Fruit fly (Drosophila melanogaster) whole organism, embryonic: Measurements from ENCODE around the gene alpha-Spec.

Source experiments
- Abd-B ChIP-seq: fragments of 200-800 bp; sonication (Bioruptor generic); optimal IDR thresholded peaks from 2 replicates; lab custom pipeline; 2018; ENCODE audit warnings: missing biosample characterization, mild to moderate bottlenecking, missing genetic modification characterization, moderate library complexity
- Ada2b ChIP-seq: fragments of 200-800 bp; sonication (Bioruptor generic); IDR thresholded peaks from 2 replicates; pipeline ENCODE4 v1.3.6; 2022; ENCODE audit warnings: missing biosample characterization, missing genetic modification characterization
- Aef1 ChIP-seq: fragments of 200-800 bp; sonication (Bioruptor generic); IDR thresholded peaks from 3 replicates; pipeline ENCODE4 v1.3.6; 2022; ENCODE audit warnings: missing biosample characterization, missing genetic modification characterization
- Atf6 ChIP-seq: fragments of 200-800 bp; sonication (Bioruptor generic); IDR thresholded peaks from 2 replicates; pipeline ENCODE4 v1.3.6; 2022; ENCODE audit warnings: missing biosample characterization, missing genetic modification characterization
- CG1024 ChIP-seq: fragments of 200-800 bp; sonication (Bioruptor generic); IDR thresholded peaks from 2 replicates; pipeline ENCODE4 v1.3.6; 2022; ENCODE audit warnings: missing biosample characterization, missing genetic modification characterization
- CG10431 ChIP-seq: fragments of 200-800 bp; sonication (Bioruptor generic); optimal IDR thresholded peaks from 3 replicates; lab custom pipeline; 2018; ENCODE audit warnings: missing biosample characterization, mild to moderate bottlenecking, missing genetic modification characterization
- CG10543 ChIP-seq: fragments of 200-800 bp; sonication (Bioruptor generic); optimal IDR thresholded peaks from 3 replicates; lab custom pipeline; 2017; ENCODE audit warnings: missing biosample characterization, mild to moderate bottlenecking, missing genetic modification characterization, moderate library complexity
- CG11247 ChIP-seq: fragments of 200-800 bp; sonication (Bioruptor generic); IDR thresholded peaks from 2 replicates; pipeline ENCODE4 v1.3.6; 2022; ENCODE audit warnings: missing biosample characterization, missing genetic modification characterization
- CG12219 ChIP-seq: fragments of 200-800 bp; sonication (Bioruptor generic); optimal IDR thresholded peaks from 3 replicates; lab custom pipeline; 2018; ENCODE audit warnings: missing biosample characterization, mild to moderate bottlenecking, missing genetic modification characterization
- CG15479 ChIP-seq: fragments of 200-800 bp; sonication (Bioruptor generic); optimal IDR thresholded peaks from 3 replicates; lab custom pipeline; 2019; ENCODE audit warnings: missing biosample characterization, mild to moderate bottlenecking, missing genetic modification characterization, moderate library complexity
- CG15601 ChIP-seq: fragments of 200-800 bp; sonication (Bioruptor generic); optimal IDR thresholded peaks from 3 replicates; lab custom pipeline; 2019; ENCODE audit warnings: missing biosample characterization, mild to moderate bottlenecking, missing genetic modification characterization, moderate library complexity
- CG16813 ChIP-seq: fragments of 200-800 bp; sonication (Bioruptor generic); IDR thresholded peaks from 3 replicates; pipeline ENCODE4 v1.3.6; 2022; ENCODE audit warnings: missing biosample characterization, missing genetic modification characterization; ENCODE audit not compliant: partially characterized antibody
- CG17802 ChIP-seq: fragments of 200-800 bp; sonication (Bioruptor generic); optimal IDR thresholded peaks from 2 replicates; lab custom pipeline; 2018; ENCODE audit warnings: missing biosample characterization, mild to moderate bottlenecking, missing genetic modification characterization, moderate library complexity
- CG2199 ChIP-seq: fragments of 200-800 bp; sonication (Bioruptor generic); IDR thresholded peaks from 3 replicates; pipeline ENCODE4 v1.3.6; 2022; ENCODE audit warnings: missing biosample characterization, missing genetic modification characterization
- CG2875 ChIP-seq: fragments of 200-800 bp; sonication (Bioruptor generic); optimal IDR thresholded peaks from 2 replicates; lab custom pipeline; 2017; ENCODE audit warnings: missing biosample characterization, mild to moderate bottlenecking, missing genetic modification characterization, missing genetic modification reagents
- CG4854 ChIP-seq: fragments of 200-800 bp; sonication (Bioruptor generic); optimal IDR thresholded peaks from 2 replicates; lab custom pipeline; 2016; ENCODE audit warnings: missing biosample characterization, missing genetic modification characterization, inconsistent platforms
- CG6813 ChIP-seq: fragments of 200-800 bp; sonication (Bioruptor generic); optimal IDR thresholded peaks from 2 replicates; lab custom pipeline; 2017; ENCODE audit warnings: missing biosample characterization, missing genetic modification characterization, mild to moderate bottlenecking, moderate library complexity, missing genetic modification reagents
- CG7271 ChIP-seq: fragments of 200-800 bp; sonication (Bioruptor generic); optimal IDR thresholded peaks from 2 replicates; lab custom pipeline; 2018; ENCODE audit warnings: missing biosample characterization, mild to moderate bottlenecking, missing genetic modification characterization, moderate library complexity
- CG7372 ChIP-seq: fragments of 200-800 bp; sonication (Bioruptor generic); IDR thresholded peaks from 2 replicates; pipeline ENCODE4 v1.3.6; 2022; ENCODE audit warnings: missing biosample characterization, missing genetic modification characterization
- CG8765 ChIP-seq: fragments of 200-800 bp; sonication (Bioruptor generic); IDR thresholded peaks from 2 replicates; pipeline ENCODE4 v1.3.6; 2022; ENCODE audit warnings: missing biosample characterization, missing genetic modification characterization
- CHES-1-like ChIP-seq: fragments of 200-800 bp; sonication (Bioruptor generic); optimal IDR thresholded peaks from 2 replicates; lab custom pipeline; 2016; ENCODE audit warnings: missing biosample characterization, missing genetic modification characterization
- D19A ChIP-seq: fragments of 200-800 bp; optimal IDR thresholded peaks from 3 replicates; lab custom pipeline; 2019; ENCODE audit warnings: missing biosample characterization, mild to moderate bottlenecking, missing genetic modification characterization, moderate library complexity
- Dbx ChIP-seq: fragments of 200-800 bp; sonication (Bioruptor generic); IDR thresholded peaks from 3 replicates; pipeline ENCODE4 v1.3.6; 2022; ENCODE audit warnings: missing biosample characterization, missing genetic modification characterization
- Gsc ChIP-seq: fragments of 200-800 bp; sonication (Bioruptor generic); IDR thresholded peaks from 2 replicates; pipeline ENCODE4 v1.3.6; 2022; ENCODE audit warnings: missing biosample characterization, missing genetic modification characterization
- HLH54F ChIP-seq: fragments of 200-800 bp; sonication (Bioruptor generic); optimal IDR thresholded peaks from 3 replicates; lab custom pipeline; 2016; ENCODE audit warnings: missing biosample characterization, missing genetic modification characterization
- HmgD ChIP-seq: fragments of 200-800 bp; sonication (Bioruptor generic); optimal IDR thresholded peaks from 3 replicates; lab custom pipeline; 2016; ENCODE audit warnings: missing biosample characterization, missing genetic modification characterization
- Hr78 ChIP-seq, 2 experiments: fragments of 200-800 bp in 1 of 2; fragments of >200 bp in 1 of 2; sonication (Bioruptor generic) in 1 of 2; optimal IDR thresholded peaks; 2 replicates each; lab custom pipeline; 2017 to 2019; ENCODE audit warnings: missing biosample characterization in 2 of 2, missing genetic modification characterization in 2 of 2, mild to moderate bottlenecking in 1 of 2, moderate library complexity in 1 of 2
- Jarid2 ChIP-seq: fragments of 200-800 bp; sonication (Bioruptor generic); optimal IDR thresholded peaks from 3 replicates; lab custom pipeline; 2017; ENCODE audit warnings: mild to moderate bottlenecking, missing biosample characterization, missing genetic modification reagents, missing genetic modification characterization
- MESR4 ChIP-seq: fragments of 200-800 bp; sonication (Bioruptor generic); optimal IDR thresholded peaks from 2 replicates; lab custom pipeline; 2018; ENCODE audit warnings: missing biosample characterization, mild to moderate bottlenecking, missing genetic modification characterization, moderate library complexity
- Spps ChIP-seq: fragments of 200-800 bp; sonication (Bioruptor generic); optimal IDR thresholded peaks from 2 replicates; lab custom pipeline; 2018; ENCODE audit warnings: missing biosample characterization, mild to moderate bottlenecking, missing genetic modification characterization
- ac ChIP-seq: fragments of 200-800 bp; sonication (Bioruptor generic); optimal IDR thresholded peaks from 3 replicates; lab custom pipeline; 2017; ENCODE audit warnings: missing biosample characterization, mild to moderate bottlenecking, missing genetic modification characterization
- ara ChIP-seq: fragments of 200-800 bp; sonication (Bioruptor generic); IDR thresholded peaks from 2 replicates; pipeline ENCODE4 v1.3.6; 2022; ENCODE audit warnings: missing biosample characterization, missing genetic modification characterization
- br ChIP-seq: fragments of >200 bp; optimal IDR thresholded peaks from 2 replicates; lab custom pipeline; 2017
- cg ChIP-seq: fragments of 200-800 bp; sonication (Bioruptor generic); optimal IDR thresholded peaks from 3 replicates; lab custom pipeline; 2019; ENCODE audit warnings: missing biosample characterization, mild to moderate bottlenecking, missing genetic modification characterization, moderate library complexity
- chm ChIP-seq: fragments of 200-800 bp; sonication (Bioruptor generic); IDR thresholded peaks from 2 replicates; pipeline ENCODE4 v1.3.6; 2022; ENCODE audit warnings: missing biosample characterization, missing genetic modification characterization
- ci ChIP-seq: fragments of 200-800 bp; sonication (Bioruptor generic); IDR thresholded peaks from 3 replicates; pipeline ENCODE4 v1.3.6; 2022; ENCODE audit warnings: missing biosample characterization, missing genetic modification characterization
- gce ChIP-seq: fragments of 200-800 bp; sonication (Bioruptor generic); IDR thresholded peaks from 3 replicates; pipeline ENCODE4 v1.3.6; 2022; ENCODE audit warnings: missing biosample characterization, missing genetic modification characterization
- gsb ChIP-seq: fragments of 200-800 bp; sonication (Bioruptor generic); IDR thresholded peaks from 2 replicates; pipeline ENCODE4 v1.3.6; 2022; ENCODE audit warnings: missing biosample characterization, missing genetic modification characterization
- her ChIP-seq: fragments of 200-800 bp; sonication (Bioruptor generic); optimal IDR thresholded peaks from 2 replicates; lab custom pipeline; 2016; ENCODE audit warnings: missing biosample characterization, missing genetic modification characterization
- inv ChIP-seq: fragments of 200-800 bp; sonication (Bioruptor generic); IDR thresholded peaks from 2 replicates; pipeline ENCODE4 v1.3.6; 2022; ENCODE audit warnings: missing biosample characterization, missing genetic modification characterization; ENCODE audit not compliant: partially characterized antibody
- jumu ChIP-seq: fragments of 200-800 bp; sonication (Bioruptor generic); optimal IDR thresholded peaks from 3 replicates; lab custom pipeline; 2016; ENCODE audit warnings: missing biosample characterization, missing genetic modification characterization
- lov ChIP-seq, 2 experiments: fragments of 200-800 bp in 1 of 2; fragments of >200 bp in 1 of 2; sonication (Bioruptor generic) in 1 of 2; IDR thresholded peaks in 1 of 2; optimal IDR thresholded peaks in 1 of 2; 2 replicates in 1 of 2; 3 replicates in 1 of 2; pipeline versions ENCODE4 v1.3.6 to Lab custom; 2017 to 2022; ENCODE audit warnings: missing biosample characterization in 1 of 2, missing genetic modification characterization in 1 of 2
- pzg ChIP-seq: fragments of 200-800 bp; sonication (Bioruptor generic); optimal IDR thresholded peaks from 3 replicates; lab custom pipeline; 2018; ENCODE audit warnings: missing biosample characterization, mild to moderate bottlenecking, missing genetic modification characterization, moderate library complexity
- run ChIP-seq: fragments of 200-800 bp; sonication (Bioruptor generic); optimal IDR thresholded peaks from 3 replicates; lab custom pipeline; 2018; ENCODE audit warnings: missing biosample characterization, mild to moderate bottlenecking, missing genetic modification characterization
- salm ChIP-seq: fragments of 200-800 bp; sonication (Bioruptor generic); optimal IDR thresholded peaks from 2 replicates; lab custom pipeline; 2018; ENCODE audit warnings: missing biosample characterization, mild to moderate bottlenecking, missing genetic modification characterization
- schlank ChIP-seq: fragments of 200-800 bp; sonication (Bioruptor generic); optimal IDR thresholded peaks from 2 replicates; lab custom pipeline; 2018; ENCODE audit warnings: missing biosample characterization, mild to moderate bottlenecking, missing genetic modification characterization
- slou ChIP-seq: fragments of 200-800 bp; sonication (Bioruptor generic); optimal IDR thresholded peaks from 3 replicates; lab custom pipeline; 2016; ENCODE audit warnings: missing biosample characterization, missing genetic modification characterization
- vfl ChIP-seq: fragments of 200-800 bp; sonication (Bioruptor generic); optimal IDR thresholded peaks from 2 replicates; lab custom pipeline; 2016; ENCODE audit warnings: missing biosample characterization, missing genetic modification characterization
- z ChIP-seq: fragments of 200-800 bp; sonication (Bioruptor generic); IDR thresholded peaks from 3 replicates; pipeline ENCODE4 v1.3.6; 2022; ENCODE audit warnings: missing biosample characterization, missing genetic modification characterization

alpha-Spec gene

dm6 chr3L:1740129-1740975 lies 54.8 kb downstream of the alpha-Spec start (continued):
- TF ChIP-seq HmgD (GFP tag; lab: Kevin White, UChicago) (no peak), run (peak; percentile 11), schlank (tag; lab: Kevin White, UChicago) (peak; percentile 18), inv (no peak), D19A (tag; lab: Kevin White, UChicago) (no peak), Abd-B (GFP tag; lab: Kevin White, UChicago) (peak; percentile 73), ac (no peak), br (lab: Kevin White, UChicago) (no peak), CHES-1-like (peak; percentile 59), CG2199 (GFP tag; lab: Robert Waterston, UW) (no peak), CG11247 (GFP tag; lab: Robert Waterston, UW) (peak; percentile 71), CG15479 (GFP tag; lab: Kevin White, UChicago) (no peak), CG8765 (GFP tag; lab: Robert Waterston, UW) (no peak), CG12219 (GFP tag; lab: Kevin White, UChicago) (peak; percentile 73), CG10543 (GFP tag; lab: Kevin White, UChicago) (no peak), lov (optimal IDR thresholded peaks at IDR 0.05; lab: Kevin White, UChicago) (no peak), lov (GFP tag; IDR thresholded peaks at IDR 0.05; lab: Robert Waterston, UW) (0 out of 3 replicates have a peak, but pooled peaks have one; percentile 23), CG1024 (GFP tag; lab: Robert Waterston, UW) (no peak), chm (GFP tag; lab: Robert Waterston, UW) (peak; percentile 65; the same call in 1 of the 2 replicates), gsb (GFP tag; lab: Robert Waterston, UW) (peak; percentile 56), Gsc (GFP tag; lab: Robert Waterston, UW) (0 out of 2 replicates have a peak, but pooled peaks have one; percentile 30), jumu (peak; percentile 11), slou (GFP tag; lab: Kevin White, UChicago) (no peak), CG17802 (tag; lab: Kevin White, UChicago) (no peak), Spps (tag; lab: Kevin White, UChicago) (no peak), CG10431 (GFP tag; lab: Kevin White, UChicago) (no peak), MESR4 (GFP tag; lab: Kevin White, UChicago) (no peak), Atf6 (GFP tag; lab: Robert Waterston, UW) (peak; percentile 78), CG16813 (no peak), CG6813 (GFP tag; lab: Kevin White, UChicago) (no peak), Hr78 (GFP tag; optimal IDR thresholded peaks at IDR 0.05; lab: Kevin White, UChicago) (no peak), z (no peak), vfl (GFP tag; lab: Kevin White, UChicago) (peak; percentile 11), pzg (no peak), CG4854 (GFP tag; lab: Kevin White, UChicago) (no peak), CG15601 (tag; lab: Kevin White, UChicago) (no peak), CG7372 (GFP tag; lab: Robert Waterston, UW) (peak; percentile 58), her (GFP tag; lab: Kevin White, UChicago) (peak; percentile 61), CG7271 (tag; lab: Kevin White, UChicago) (no peak), salm (peak; percentile 19), cg (GFP tag; lab: Kevin White, UChicago) (no peak), Ada2b (GFP tag; lab: Robert Waterston, UW) (no peak), Dbx (GFP tag; lab: Robert Waterston, UW) (no peak), gce (GFP tag; lab: Robert Waterston, UW) (peak; percentile 71; the same call in 1 of the 3 replicates), HLH54F (peak; percentile 66), ara (GFP tag; lab: Robert Waterston, UW) (no peak), Jarid2 (GFP tag; lab: Kevin White, UChicago) (no peak), Aef1 (GFP tag; lab: Robert Waterston, UW) (peak; percentile 73), ci (GFP tag; lab: Robert Waterston, UW) (peak; percentile 88), CG2875 (GFP tag; lab: Kevin White, UChicago) (no peak)
